Worm (Caenorhabditis elegans): Measurements from ENCODE around the gene F57F5.3.

The F57F5.3 gene

ce11 chrV:11982309-11982708 is 24.1 kb downstream of the F57F5.3 start, which contains the start of gene rpt-1 (continued):
- TF ChIP-seq ZK185.1 (tag; optimal IDR thresholded peaks at IDR 0.05; ENCODE audit: poor library complexity, severe bottlenecking): no peak

DNA sequence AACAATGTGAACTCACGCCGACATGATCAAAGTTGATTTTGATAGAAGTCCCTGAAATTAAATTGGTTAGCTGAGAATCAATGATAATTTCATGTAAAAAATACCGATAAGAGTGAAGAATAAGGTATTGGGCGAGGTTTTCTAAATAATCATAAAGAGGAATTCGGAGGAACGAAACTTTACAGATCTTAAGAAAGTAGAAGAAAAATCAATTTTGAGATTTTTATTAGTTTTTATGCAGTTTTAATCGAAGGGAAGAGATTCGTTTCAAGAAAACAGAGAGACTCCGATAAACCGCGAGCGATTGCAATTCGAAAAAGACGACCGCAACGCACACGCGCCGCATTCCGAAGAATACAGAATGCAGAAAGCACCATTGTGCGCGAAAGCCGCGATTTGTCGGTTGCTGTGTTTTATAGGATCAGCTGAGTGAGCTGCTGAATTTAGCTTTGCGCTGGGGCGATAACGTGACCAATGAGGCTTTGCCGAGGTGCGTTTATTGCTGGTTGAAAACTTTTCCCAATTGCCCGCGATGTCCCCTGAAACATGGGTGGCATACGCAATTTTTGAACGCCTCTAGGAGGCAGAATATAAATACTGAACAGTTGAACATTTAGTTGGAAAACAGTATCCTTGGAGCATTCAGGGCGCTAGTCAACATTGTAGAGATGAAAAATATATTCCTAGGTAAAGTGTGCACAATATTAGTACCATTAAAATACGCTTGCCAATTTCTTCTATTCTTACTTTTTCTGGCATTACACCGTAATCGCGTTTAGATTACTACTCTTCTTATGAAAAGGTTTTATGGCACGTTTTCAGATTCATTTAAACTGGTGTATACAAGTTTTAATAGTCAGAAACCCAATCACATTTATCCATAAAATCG is 26.5 kb downstream of the F57F5.3 start, which contains the start of gene snr-4:
snr-4 (minus strand) TSS at position 51 of the 889 bp plus-strand sequence.
- TF ChIP-seq F37B4.10 (GFP tag; IDR thresholded peaks at IDR 0.05): 0 out of 2 replicates have a peak, but pooled peaks have one; percentile 58
- TF ChIP-seq hrde-1 (tag; optimal IDR thresholded peaks at IDR 0.05; ENCODE audit: borderline replicate concordance): peak; percentile 86
- TF ChIP-seq F57A8.1 (GFP tag; optimal IDR thresholded peaks at IDR 0.05): no peak
- TF ChIP-seq nfyb-1 (GFP tag; IDR thresholded peaks at IDR 0.05): peak; percentile 97
- peak; percentile 92 for TF ChIP-seq Y53G8AR.9 (GFP tag; conservative IDR thresholded peaks at IDR 0.05)
- TF ChIP-seq Y79H2A.3 (GFP tag; conservative IDR thresholded peaks at IDR 0.05): peak; percentile 79
- TF ChIP-seq madf-10 (tag; optimal IDR thresholded peaks at IDR 0.05): peak; percentile 56
- TF ChIP-seq bed-2 (GFP tag; IDR thresholded peaks at IDR 0.05): peak; percentile 79; the same call in 1 of the 2 replicates
- TF ChIP-seq B0336.3 (GFP tag; IDR thresholded peaks at IDR 0.05): peak; percentile 97
- TF ChIP-seq snpc-4 (GFP tag; optimal IDR thresholded peaks at IDR 0.05): peak; percentile 99
- TF ChIP-seq snpc-4 (tag; optimal IDR thresholded peaks at IDR 0.05): peak; percentile 99 to 100 (median 99)
- peak; percentile 26 for TF ChIP-seq ets-4 (GFP tag; optimal IDR thresholded peaks at IDR 0.05)
- no peak for TF ChIP-seq Y95B8A.8 (GFP tag; IDR thresholded peaks at IDR 0.05)
- TF ChIP-seq chd-7 (tag; optimal IDR thresholded peaks at IDR 0.05): peak; percentile 84
- TF ChIP-seq fkh-3 (tag; optimal IDR thresholded peaks at IDR 0.05): no peak
- peak; percentile 80 for TF ChIP-seq ama-1 (optimal IDR thresholded peaks at IDR 0.05)
- TF ChIP-seq ama-1 (GFP tag; optimal IDR thresholded peaks at IDR 0.05): no peak
- peak; percentile 58 for TF ChIP-seq somi-1 (GFP tag; optimal IDR thresholded peaks at IDR 0.05)
- TF ChIP-seq T26A5.8 (tag; optimal IDR thresholded peaks at IDR 0.05): no peak
- TF ChIP-seq F55B11.4 (tag; optimal IDR thresholded peaks at IDR 0.05; ENCODE audit: borderline replicate concordance, insufficient read depth): no peak
- TF ChIP-seq ceh-27 (GFP tag; optimal IDR thresholded peaks at IDR 0.05): peak; percentile 76
- TF ChIP-seq lin-35 (GFP tag; optimal IDR thresholded peaks at IDR 0.05): peak in 2 of 3 experiments; percentile 65 to 79
- TF ChIP-seq B0261.1 (tag; optimal IDR thresholded peaks at IDR 0.05): peak; percentile 41
- TF ChIP-seq let-526 (GFP tag; IDR thresholded peaks at IDR 0.05): 0 out of 2 replicates have a peak, but pooled peaks have one; percentile 39
- TF ChIP-seq dpff-1 (tag; optimal IDR thresholded peaks at IDR 0.05): peak; percentile 83
- peak; percentile 98 for TF ChIP-seq snpc-1.1 (tag; optimal IDR thresholded peaks at IDR 0.05; ENCODE audit: insufficient read depth)
- peak; percentile 72 for TF ChIP-seq gei-17 (GFP tag; optimal IDR thresholded peaks at IDR 0.05)
- TF ChIP-seq F52B5.7 (tag; optimal IDR thresholded peaks at IDR 0.05): peak; percentile 78
- no peak for TF ChIP-seq nhr-120 (GFP tag; IDR thresholded peaks at IDR 0.05)
- peak; percentile 93 for TF ChIP-seq repo-1 (tag; optimal IDR thresholded peaks at IDR 0.05)
- TF ChIP-seq rcor-1 (GFP tag; IDR thresholded peaks at IDR 0.05): peak; percentile 95
- peak; percentile 48 for TF ChIP-seq T07F8.4 (tag; optimal IDR thresholded peaks at IDR 0.05)
- 0 out of 2 replicates have a peak, but pooled peaks have one; percentile 6 for TF ChIP-seq aptf-3 (GFP tag; IDR thresholded peaks at IDR 0.05)
- TF ChIP-seq F10E7.11 (tag; optimal IDR thresholded peaks at IDR 0.05): peak; percentile 7
- TF ChIP-seq Y56A3A.18 (GFP tag; IDR thresholded peaks at IDR 0.05): peak; percentile 88
- TF ChIP-seq F57C9.4 (tag; optimal IDR thresholded peaks at IDR 0.05): peak; percentile 49
- TF ChIP-seq F23B12.7 (tag; optimal IDR thresholded peaks at IDR 0.05; ENCODE audit: insufficient read depth): peak; percentile 68
- peak; percentile 78 for TF ChIP-seq aptf-2 (GFP tag; conservative IDR thresholded peaks at IDR 0.05)
- peak; percentile 88 for TF ChIP-seq C06A6.2 (GFP tag; conservative IDR thresholded peaks at IDR 0.05)
- no peak for TF ChIP-seq unc-62 (GFP tag; optimal IDR thresholded peaks at IDR 0.05)
- peak; percentile 74; the same call in 1 of the 2 replicates for TF ChIP-seq egl-44 (GFP tag; IDR thresholded peaks at IDR 0.05)
- peak; percentile 67 for TF ChIP-seq athp-1 (tag; optimal IDR thresholded peaks at IDR 0.05)
- TF ChIP-seq mxl-1 (tag; optimal IDR thresholded peaks at IDR 0.05): no peak
- 0 out of 2 replicates have a peak, but pooled peaks have one; percentile 27 for TF ChIP-seq ceh-40 (GFP tag; IDR thresholded peaks at IDR 0.05)
